Worm (Caenorhabditis elegans): ENCODE measurements around the gene spe-10.

DNA sequence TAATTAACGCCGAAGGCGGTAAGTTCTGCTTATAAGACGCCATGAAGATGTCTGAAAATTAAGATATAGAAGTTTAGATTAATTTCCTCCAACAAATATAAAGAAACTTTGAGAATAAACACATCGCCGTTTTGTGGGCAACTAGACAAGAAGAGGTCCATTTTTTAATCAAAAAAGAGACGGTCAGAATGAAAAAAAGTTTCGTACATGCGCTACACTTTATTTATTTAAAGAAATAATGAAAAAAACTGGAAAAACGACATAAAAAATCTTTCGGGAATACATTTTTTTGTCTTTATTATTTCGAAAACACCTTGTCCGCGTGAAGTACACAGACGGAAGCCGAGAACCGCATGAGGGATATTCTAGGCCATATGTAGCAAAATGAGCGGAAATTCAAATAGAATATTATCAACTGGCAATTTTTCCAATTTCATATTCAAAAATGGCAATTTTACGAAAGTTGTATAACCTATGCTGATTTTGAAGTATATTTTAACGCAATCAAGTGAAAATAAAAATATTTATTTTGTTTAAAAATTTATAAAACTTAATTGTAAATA, 28.2 kb upstream of the spe-10 start, which contains the start of gene sluh-7:
- TF ChIP-seq B0035.1 (tag; optimal IDR thresholded peaks at IDR 0.05) (no peak), let-526 (GFP tag; IDR thresholded peaks at IDR 0.05) (no peak), ama-1 (optimal IDR thresholded peaks at IDR 0.05) (no peak), ama-1 (GFP tag; optimal IDR thresholded peaks at IDR 0.05) (no peak)
